Worm (Caenorhabditis elegans) whole organism, young adult: ENCODE measurements around the gene glrx-21.

Source experiments
- B0336.3 ChIP-seq: fragments of 200-800 bp; sonication (Bioruptor generic); IDR thresholded peaks from 2 replicates; pipeline ENCODE4 v1.3.6; 2022; ENCODE audit warnings: missing genetic modification characterization, missing compliant biosample characterization
- C06A6.2 ChIP-seq: fragments of 200-800 bp; sonication (Bioruptor generic); conservative IDR thresholded peaks from 2 replicates; pipeline ENCODE4 v1.3.6; 2022; ENCODE audit warnings: missing genetic modification characterization, missing compliant biosample characterization
- F23B12.7 ChIP-seq: sonication (generic microtip); optimal IDR thresholded peaks from 2 replicates; lab custom pipeline; 2017; ENCODE audit warnings: missing genetic modification characterization, mild to moderate bottlenecking, missing compliant biosample characterization, antibody characterized with exemption, moderate library complexity; ENCODE audit not compliant: insufficient read depth
- F37B4.10 ChIP-seq: fragments of 200-800 bp; sonication (Bioruptor generic); IDR thresholded peaks from 2 replicates; pipeline ENCODE4 v1.3.6; 2022; ENCODE audit warnings: missing genetic modification characterization, missing compliant biosample characterization
- F39B2.1 ChIP-seq: fragments of 200-800 bp; sonication (Bioruptor generic); IDR thresholded peaks from 2 replicates; pipeline ENCODE4 v1.3.6; 2022; ENCODE audit warnings: missing genetic modification reagents, missing genetic modification characterization, missing compliant biosample characterization
- T07F8.4 ChIP-seq: sonication (generic microtip); optimal IDR thresholded peaks from 2 replicates; lab custom pipeline; 2016; ENCODE audit warnings: mild to moderate bottlenecking, missing genetic modification characterization, moderate library complexity, missing compliant biosample characterization
- aptf-2 ChIP-seq: fragments of 200-800 bp; sonication (Bioruptor generic); conservative IDR thresholded peaks from 2 replicates; pipeline ENCODE4 v1.3.6; 2022; ENCODE audit warnings: missing genetic modification reagents, missing genetic modification characterization, missing compliant biosample characterization
- atf-7 ChIP-seq: sonication (generic microtip); optimal IDR thresholded peaks from 2 replicates; lab custom pipeline; 2017; ENCODE audit warnings: mild to moderate bottlenecking, missing genetic modification characterization, missing compliant biosample characterization
- athp-1 ChIP-seq: sonication (generic microtip); optimal IDR thresholded peaks from 2 replicates; lab custom pipeline; 2017; ENCODE audit warnings: mild to moderate bottlenecking, missing genetic modification characterization, missing compliant biosample characterization
- attf-3 ChIP-seq: fragments of 200-800 bp; sonication (Bioruptor generic); conservative IDR thresholded peaks from 2 replicates; pipeline ENCODE4 v1.3.6; 2022; ENCODE audit warnings: missing genetic modification reagents, missing genetic modification characterization, missing compliant biosample characterization
- cebp-1 ChIP-seq, 2 experiments: fragments of 200-800 bp in 1 of 2; sonication (Bioruptor generic) in 1 of 2; sonication (generic microtip) in 1 of 2; IDR thresholded peaks in 1 of 2; optimal IDR thresholded peaks in 1 of 2; 2 replicates each; pipeline versions ENCODE4 v1.3.6 to Lab custom; 2017 to 2022; ENCODE audit warnings: missing compliant biosample characterization in 2 of 2, missing genetic modification characterization in 2 of 2, mild to moderate bottlenecking in 1 of 2, missing genetic modification reagents in 1 of 2, moderate library complexity in 1 of 2
- cebp-2 ChIP-seq: fragments of 200-800 bp; sonication (Bioruptor generic); IDR thresholded peaks from 2 replicates; pipeline ENCODE4 v1.3.6; 2022; ENCODE audit warnings: missing genetic modification characterization, missing compliant biosample characterization
- ceh-40 ChIP-seq: fragments of 200-800 bp; sonication (Bioruptor generic); IDR thresholded peaks from 2 replicates; pipeline ENCODE4 v1.3.6; 2022; ENCODE audit warnings: missing genetic modification characterization, missing compliant biosample characterization
- die-1 ChIP-seq: sonication (generic microtip); optimal IDR thresholded peaks from 2 replicates; lab custom pipeline; 2016; ENCODE audit warnings: missing genotype, mild to moderate bottlenecking, missing genetic modification characterization, missing compliant biosample characterization
- dpff-1 ChIP-seq: sonication (generic microtip); optimal IDR thresholded peaks from 2 replicates; lab custom pipeline; 2017; ENCODE audit warnings: mild to moderate bottlenecking, missing genetic modification characterization, missing compliant biosample characterization
- dpl-1 ChIP-seq: fragments of 150-350 bp; optimal IDR thresholded peaks from 2 replicates; lab custom pipeline; 2014; ENCODE audit warnings: missing biosample characterization, missing genetic modification reagents, missing genetic modification characterization
- efl-1 ChIP-seq: fragments of 150-350 bp; optimal IDR thresholded peaks from 2 replicates; lab custom pipeline; 2014; ENCODE audit warnings: missing biosample characterization, missing genetic modification reagents, missing genetic modification characterization
- egl-44 ChIP-seq: fragments of 200-800 bp; sonication (Bioruptor generic); IDR thresholded peaks from 2 replicates; pipeline ENCODE4 v1.3.6; 2022; ENCODE audit warnings: missing genetic modification reagents, missing genetic modification characterization, missing compliant biosample characterization
- fkh-3 ChIP-seq: sonication (generic microtip); optimal IDR thresholded peaks from 2 replicates; lab custom pipeline; 2016; ENCODE audit warnings: mild to moderate bottlenecking, missing genetic modification characterization, missing compliant biosample characterization
- gei-17 ChIP-seq: fragments of 200-800 bp; sonication (Bioruptor generic); optimal IDR thresholded peaks from 2 replicates; lab custom pipeline; 2018; ENCODE audit warnings: mild to moderate bottlenecking, missing genetic modification characterization, missing compliant biosample characterization
- hsf-1 ChIP-seq: fragments of 200-800 bp; sonication (Bioruptor generic); IDR thresholded peaks from 2 replicates; pipeline ENCODE4 v1.3.6; 2022; ENCODE audit warnings: missing genetic modification reagents, missing genetic modification characterization, missing compliant biosample characterization
- lag-1 ChIP-seq: fragments of 200-800 bp; sonication (Bioruptor generic); IDR thresholded peaks from 2 replicates; pipeline ENCODE4 v1.3.6; 2022; ENCODE audit warnings: missing genetic modification reagents, missing genetic modification characterization, missing compliant biosample characterization
- let-526 ChIP-seq: fragments of 200-800 bp; sonication (Bioruptor generic); IDR thresholded peaks from 2 replicates; pipeline ENCODE4 v1.3.6; 2022; ENCODE audit warnings: missing genetic modification reagents, missing genetic modification characterization, missing compliant biosample characterization
- lin-35 ChIP-seq, 3 experiments: fragments of 150-350 bp in 2 of 3; sonication (generic microtip) in 1 of 3; optimal IDR thresholded peaks; 2 replicates each; lab custom pipeline; 2014 to 2018; ENCODE audit warnings: missing biosample characterization in 3 of 3, missing genetic modification characterization in 3 of 3, missing genetic modification reagents in 3 of 3
- lir-1 ChIP-seq: fragments of 200-800 bp; sonication (Bioruptor generic); conservative IDR thresholded peaks from 2 replicates; pipeline ENCODE4 v1.3.6; 2022; ENCODE audit warnings: missing genetic modification reagents, missing genetic modification characterization, missing compliant biosample characterization
- lsl-1 ChIP-seq: fragments of 200-800 bp; sonication (Bioruptor generic); optimal IDR thresholded peaks from 2 replicates; lab custom pipeline; 2018; ENCODE audit warnings: mild to moderate bottlenecking, missing genetic modification characterization, moderate library complexity, missing compliant biosample characterization
- madf-10 ChIP-seq: sonication (generic microtip); optimal IDR thresholded peaks from 2 replicates; lab custom pipeline; 2016; ENCODE audit warnings: mild to moderate bottlenecking, missing genetic modification characterization, missing compliant biosample characterization
- madf-6 ChIP-seq: fragments of 200-800 bp; sonication (Bioruptor generic); IDR thresholded peaks from 2 replicates; pipeline ENCODE4 v1.3.6; 2022; ENCODE audit warnings: missing genetic modification reagents, missing genetic modification characterization, missing compliant biosample characterization
- nhr-179 ChIP-seq: sonication (generic microtip); optimal IDR thresholded peaks from 2 replicates; lab custom pipeline; 2016; ENCODE audit warnings: mild to moderate bottlenecking, missing genetic modification characterization, missing compliant biosample characterization
- nhr-90 ChIP-seq: sonication (generic microtip); optimal IDR thresholded peaks from 2 replicates; lab custom pipeline; 2016; ENCODE audit warnings: missing genotype, mild to moderate bottlenecking, missing genetic modification characterization, missing compliant biosample characterization
- pha-4 ChIP-seq: fragments of 150-350 bp; sonication (generic microtip); optimal IDR thresholded peaks from 2 replicates; lab custom pipeline; 2014; ENCODE audit warnings: missing biosample characterization, missing genetic modification reagents, missing genetic modification characterization
- rcor-1 ChIP-seq: fragments of 200-800 bp; sonication (Bioruptor generic); IDR thresholded peaks from 2 replicates; pipeline ENCODE4 v1.3.6; 2022; ENCODE audit warnings: missing genetic modification reagents, missing genetic modification characterization, missing compliant biosample characterization
- rec-8 ChIP-seq, 2 experiments: sonication (generic microtip); optimal IDR thresholded peaks; 2 replicates each; lab custom pipeline; 2016; ENCODE audit warnings: mild to moderate bottlenecking in 2 of 2, missing genetic modification characterization in 2 of 2, missing genetic modification reagents in 2 of 2, missing genotype in 2 of 2, missing biosample characterization in 1 of 2, missing compliant biosample characterization in 1 of 2, moderate library complexity in 1 of 2
- rpc-1 ChIP-seq, 2 experiments: fragments of 150-350 bp in 1 of 2; sonication (generic microtip) in 1 of 2; optimal IDR thresholded peaks; 2 replicates each; lab custom pipeline; 2014 to 2018; ENCODE audit warnings: missing biosample characterization in 1 of 2, missing genetic modification characterization in 1 of 2, missing genetic modification reagents in 1 of 2, missing genotype in 1 of 2
- sdz-38 ChIP-seq: sonication (generic microtip); optimal IDR thresholded peaks from 2 replicates; lab custom pipeline; 2016; ENCODE audit warnings: missing genotype, missing genetic modification characterization, missing compliant biosample characterization
- sea-2 ChIP-seq: fragments of 200-800 bp; sonication (Bioruptor generic); IDR thresholded peaks from 2 replicates; pipeline ENCODE4 v1.3.6; 2022; ENCODE audit warnings: missing genetic modification characterization, missing compliant biosample characterization
- snpc-3.4 ChIP-seq: sonication (generic microtip); optimal IDR thresholded peaks from 2 replicates; lab custom pipeline; 2017; ENCODE audit warnings: missing genetic modification characterization, mild to moderate bottlenecking, missing compliant biosample characterization, antibody characterized with exemption, moderate library complexity, missing genotype, missing genetic modification reagents
- snpc-4 ChIP-seq, 5 experiments: fragments of 150-350 bp in 1 of 5; sonication (generic microtip) in 4 of 5; optimal IDR thresholded peaks; 2 replicates each; lab custom pipeline; 2014 to 2018; ENCODE audit warnings: missing genetic modification characterization in 5 of 5, missing biosample characterization in 3 of 5, antibody characterized with exemption in 2 of 5, mild to moderate bottlenecking in 2 of 5, missing compliant biosample characterization in 2 of 5, missing genotype in 2 of 5, moderate library complexity in 2 of 5, missing genetic modification reagents in 1 of 5
- tbp1 ChIP-seq: fragments of 200-800 bp; sonication (Bioruptor generic); optimal IDR thresholded peaks from 2 replicates; lab custom pipeline; 2018; ENCODE audit warnings: mild to moderate bottlenecking, missing genetic modification characterization, missing compliant biosample characterization
- tbx-9 ChIP-seq: sonication (generic microtip); optimal IDR thresholded peaks from 2 replicates; lab custom pipeline; 2016; ENCODE audit warnings: borderline replicate concordance, missing genetic modification characterization, inconsistent platforms, missing compliant biosample characterization
- unc-130 ChIP-seq: sonication (generic microtip); optimal IDR thresholded peaks from 2 replicates; lab custom pipeline; 2016; ENCODE audit warnings: missing genetic modification reagents, missing genetic modification characterization, missing compliant biosample characterization
- unc-62 ChIP-seq: fragments of 150-350 bp; optimal IDR thresholded peaks from 2 replicates; lab custom pipeline; 2014; ENCODE audit warnings: missing biosample characterization, missing genetic modification reagents, missing genetic modification characterization
- xnd-1 ChIP-seq: sonication (generic microtip); optimal IDR thresholded peaks from 2 replicates; lab custom pipeline; 2016; ENCODE audit warnings: missing genotype, missing genetic modification reagents, missing genetic modification characterization, missing compliant biosample characterization
- zim-3 ChIP-seq: sonication (generic microtip); optimal IDR thresholded peaks from 2 replicates; lab custom pipeline; 2017; ENCODE audit warnings: mild to moderate bottlenecking, missing genetic modification characterization, moderate library complexity, missing compliant biosample characterization
- ztf-26 ChIP-seq: sonication (generic microtip); optimal IDR thresholded peaks from 2 replicates; lab custom pipeline; 2017; ENCODE audit warnings: missing genetic modification characterization, missing compliant biosample characterization
- ztf-28 ChIP-seq: fragments of 200-800 bp; sonication (Bioruptor generic); IDR thresholded peaks from 2 replicates; pipeline ENCODE4 v1.3.6; 2022; ENCODE audit warnings: missing genetic modification reagents, missing genetic modification characterization, missing compliant biosample characterization

The glrx-21 gene

ce11 chrIII:5305725-5306124 is 40.2 kb downstream of the glrx-21 start (continued):
- TF ChIP-seq sea-2 (GFP tag; lab: Robert Waterston, UW) (no peak), nhr-90 (peak; percentile 95), F37B4.10 (GFP tag; lab: Robert Waterston, UW) (peak; percentile 88; the same call in 1 of the 2 replicates), F23B12.7 (peak; percentile 69), attf-3 (GFP tag; lab: Robert Waterston, UW) (peak; percentile 58), ceh-40 (GFP tag; lab: Robert Waterston, UW) (peak; percentile 91), cebp-2 (0 out of 2 replicates have a peak, but pooled peaks have one; percentile 58), zim-3 (peak; percentile 78), C06A6.2 (GFP tag; lab: Robert Waterston, UW) (no peak), cebp-1 (GFP tag; IDR thresholded peaks at IDR 0.05; lab: Robert Waterston, UW) (peak; percentile 66; the same call in 1 of the 2 replicates), cebp-1 (tag; optimal IDR thresholded peaks at IDR 0.05; lab: Kevin White, UChicago) (peak; percentile 77), snpc-4 (GFP tag; optimal IDR thresholded peaks at IDR 0.05; lab: Kevin White, UChicago) (peak; percentile 52), snpc-4 (tag; optimal IDR thresholded peaks at IDR 0.05; lab: Kevin White, UChicago) (peak in 1 of 4 experiments; percentile 78), tbx-9 (tag; lab: Kevin White, UChicago) (no peak), nhr-179 (tag; lab: Kevin White, UChicago) (peak; percentile 31), rec-8 (tag; optimal IDR thresholded peaks at IDR 0.05; lab: Kevin White, UChicago) (peak; percentile 83 to 93), unc-130 (GFP tag; lab: Kevin White, UChicago) (peak; percentile 66), sdz-38 (no peak), atf-7 (tag; lab: Kevin White, UChicago) (peak; percentile 21), aptf-2 (GFP tag; lab: Robert Waterston, UW) (peak; percentile 72; the same call in 1 of the 2 replicates), tbp1 (peak; percentile 100), efl-1 (GFP tag; lab: Kevin White, UChicago) (peak; percentile 11), T07F8.4 (tag; lab: Kevin White, UChicago) (peak; percentile 70), die-1 (tag; lab: Kevin White, UChicago) (peak; percentile 97), lsl-1 (GFP tag; lab: Kevin White, UChicago) (peak; percentile 74), snpc-3.4 (tag; lab: Kevin White, UChicago) (peak; percentile 80), fkh-3 (tag; lab: Kevin White, UChicago) (peak; percentile 81), pha-4 (tag; lab: Kevin White, UChicago) (no peak), hsf-1 (GFP tag; lab: Robert Waterston, UW) (no peak; the same call in 1 of the 2 replicates), madf-10 (tag; lab: Kevin White, UChicago) (peak; percentile 51), xnd-1 (tag; lab: Kevin White, UChicago) (peak; percentile 18), lag-1 (GFP tag; lab: Robert Waterston, UW) (peak; percentile 64; the same call in 1 of the 2 replicates), lin-35 (GFP tag; optimal IDR thresholded peaks at IDR 0.05; lab: Kevin White, UChicago) (peak in 1 of 3 experiments; percentile 43), ztf-26 (tag; lab: Kevin White, UChicago) (peak; percentile 29), athp-1 (peak; percentile 89), rpc-1 (optimal IDR thresholded peaks at IDR 0.05; lab: Kevin White, UChicago) (peak; percentile 89), rpc-1 (tag; optimal IDR thresholded peaks at IDR 0.05; lab: Kevin White, UChicago) (peak; percentile 97), F39B2.1 (GFP tag; lab: Robert Waterston, UW) (no peak), B0336.3 (no peak), egl-44 (GFP tag; lab: Robert Waterston, UW) (peak; percentile 87; the same call in 1 of the 2 replicates), gei-17 (no peak), let-526 (0 out of 2 replicates have a peak, but pooled peaks have one; percentile 43), madf-6 (GFP tag; lab: Robert Waterston, UW) (no peak; the same call in 1 of the 2 replicates), rcor-1 (peak; percentile 70), lir-1 (GFP tag; lab: Robert Waterston, UW) (0 out of 2 replicates have a peak, but pooled peaks have one; percentile 10), ztf-28 (peak; percentile 83; the same call in 1 of the 2 replicates), unc-62 (GFP tag; lab: Kevin White, UChicago) (no peak), dpl-1 (GFP tag; lab: Kevin White, UChicago) (peak; percentile 23), dpff-1 (tag; lab: Kevin White, UChicago) (no peak)
